Worm (Caenorhabditis elegans) whole organism, L3 larva: ENCODE data around the gene Y50E8A.5.

Experiments used
- fos-1 ChIP-seq: fragments of 150-350 bp; optimal IDR thresholded peaks from 2 replicates; lab custom pipeline; 2014; ENCODE audit warnings: missing biosample characterization, missing genetic modification characterization
- lin-39 ChIP-seq: fragments of 150-350 bp; optimal IDR thresholded peaks from 2 replicates; lab custom pipeline; 2018; ENCODE audit warnings: missing biosample characterization, missing genetic modification reagents, missing genetic modification characterization
- nhr-28 ChIP-seq: fragments of 150-350 bp; optimal IDR thresholded peaks from 2 replicates; lab custom pipeline; 2014; ENCODE audit warnings: missing biosample characterization, missing genetic modification characterization
- unc-62 ChIP-seq: fragments of 150-350 bp; sonication (generic microtip); optimal IDR thresholded peaks from 4 replicates; lab custom pipeline; 2014; ENCODE audit warnings: missing biosample characterization, missing genetic modification reagents, missing genetic modification characterization

DNA sequence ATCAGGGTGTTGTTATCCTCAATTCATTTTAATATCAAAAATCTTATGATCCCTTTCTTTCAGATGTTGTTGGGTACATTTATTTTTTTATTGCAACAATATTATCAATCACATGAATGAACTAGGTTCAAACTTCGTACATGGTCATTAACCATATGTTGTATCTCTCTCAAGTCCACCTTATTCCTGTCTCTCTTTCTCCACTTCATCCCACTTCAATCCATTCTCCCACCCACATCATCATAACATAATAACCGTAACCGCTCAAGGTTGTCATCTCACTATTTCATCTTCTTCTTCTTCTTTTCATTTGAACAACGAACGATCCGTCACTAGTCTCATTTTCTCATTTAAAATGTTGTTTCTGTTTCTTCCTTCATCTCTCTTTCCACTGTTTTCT, 11.3 kb downstream of the Y50E8A.5 start:
- TF ChIP-seq nhr-28 (tag; lab: Kevin White, UChicago) (no peak), lin-39 (tag; lab: Kevin White, UChicago) (no peak), unc-62 (GFP tag; lab: Kevin White, UChicago) (no peak), fos-1 (tag; lab: Kevin White, UChicago) (no peak)
